Worm (Caenorhabditis elegans) whole organism, young adult: ENCODE measurements around the gene C25A6.1.

ENCODE experiments used
- B0019.2 ChIP-seq: fragments of 200-800 bp; sonication (Bioruptor generic); conservative IDR thresholded peaks from 2 replicates; pipeline ENCODE4 v1.3.6; 2022; ENCODE audit warnings: missing genetic modification reagents, missing genetic modification characterization, missing compliant biosample characterization
- F49E8.2 ChIP-seq: sonication (generic microtip); optimal IDR thresholded peaks from 3 replicates; lab custom pipeline; 2017; ENCODE audit warnings: missing genetic modification characterization, mild to moderate bottlenecking, missing compliant biosample characterization, antibody characterized with exemption, moderate library complexity; ENCODE audit not compliant: insufficient read depth
- K11D2.4 ChIP-seq: fragments of 200-800 bp; sonication (Bioruptor generic); IDR thresholded peaks from 2 replicates; pipeline ENCODE4 v1.3.6; 2022; ENCODE audit warnings: missing genetic modification reagents, missing genetic modification characterization, missing compliant biosample characterization
- akir-1 ChIP-seq: fragments of 200-800 bp; sonication (Bioruptor generic); optimal IDR thresholded peaks from 2 replicates; lab custom pipeline; 2018; ENCODE audit warnings: mild to moderate bottlenecking, missing genetic modification characterization, moderate library complexity, missing compliant biosample characterization
- aptf-2 ChIP-seq: fragments of 200-800 bp; sonication (Bioruptor generic); conservative IDR thresholded peaks from 2 replicates; pipeline ENCODE4 v1.3.6; 2022; ENCODE audit warnings: missing genetic modification reagents, missing genetic modification characterization, missing compliant biosample characterization
- ccch-3 ChIP-seq: fragments of 200-800 bp; sonication (Bioruptor generic); optimal IDR thresholded peaks from 2 replicates; lab custom pipeline; 2018; ENCODE audit warnings: mild to moderate bottlenecking, missing genetic modification characterization, missing compliant biosample characterization
- dpl-1 ChIP-seq: fragments of 150-350 bp; optimal IDR thresholded peaks from 2 replicates; lab custom pipeline; 2014; ENCODE audit warnings: missing biosample characterization, missing genetic modification reagents, missing genetic modification characterization
- hrde-1 ChIP-seq: sonication (generic microtip); optimal IDR thresholded peaks from 2 replicates; lab custom pipeline; 2016; ENCODE audit warnings: missing genetic modification characterization, mild to moderate bottlenecking, missing compliant biosample characterization, moderate library complexity, missing genotype, missing genetic modification reagents, borderline replicate concordance
- madf-3 ChIP-seq: fragments of 200-800 bp; sonication (Bioruptor generic); IDR thresholded peaks from 2 replicates; pipeline ENCODE4 v1.3.6; 2022; ENCODE audit warnings: missing genetic modification reagents, missing genetic modification characterization, missing compliant biosample characterization
- snpc-3.4 ChIP-seq: sonication (generic microtip); optimal IDR thresholded peaks from 2 replicates; lab custom pipeline; 2017; ENCODE audit warnings: missing genetic modification characterization, mild to moderate bottlenecking, missing compliant biosample characterization, antibody characterized with exemption, moderate library complexity, missing genotype, missing genetic modification reagents
- ztf-18 ChIP-seq: sonication (generic microtip); optimal IDR thresholded peaks from 2 replicates; lab custom pipeline; 2016; ENCODE audit warnings: missing genotype, mild to moderate bottlenecking, missing genetic modification characterization, missing compliant biosample characterization
- ztf-26 ChIP-seq: sonication (generic microtip); optimal IDR thresholded peaks from 2 replicates; lab custom pipeline; 2017; ENCODE audit warnings: missing genetic modification characterization, missing compliant biosample characterization

ce11 chrV:5405053-5405452 lies 3.3 kb upstream of the C25A6.1 start, which contains the start of gene dmsr-7:
- TF ChIP-seq snpc-3.4 (tag; lab: Kevin White, UChicago) (no peak), akir-1 (GFP tag; lab: Kevin White, UChicago) (no peak), aptf-2 (GFP tag; lab: Robert Waterston, UW) (no peak), dpl-1 (no peak), F49E8.2 (no peak), ccch-3 (no peak), madf-3 (GFP tag; lab: Robert Waterston, UW) (no peak), ztf-26 (tag; lab: Kevin White, UChicago) (no peak), ztf-18 (no peak), K11D2.4 (GFP tag; lab: Robert Waterston, UW) (no peak), B0019.2 (GFP tag; lab: Robert Waterston, UW) (no peak), hrde-1 (tag; lab: Kevin White, UChicago) (no peak)
